Fruit fly (Drosophila melanogaster): Measurements from ENCODE around the gene CG15412.

CG15412 gene

dm6 chr2L:3353791-3354190, 21.7 kb downstream of the CG15412 start:
- TF ChIP-seq h (optimal IDR thresholded peaks at IDR 0.05) (no peak), insv (optimal IDR thresholded peaks at IDR 0.05) (no peak)

dm6 chr2L:3352927-3353326, 22.6 kb downstream of the CG15412 start:
- no peak for TF ChIP-seq ttk (optimal IDR thresholded peaks at IDR 0.05)
- TF ChIP-seq Myc (optimal IDR thresholded peaks at IDR 0.05): no peak
- TF ChIP-seq h (optimal IDR thresholded peaks at IDR 0.05): no peak
- no peak for TF ChIP-seq insv (optimal IDR thresholded peaks at IDR 0.05)
- TF ChIP-seq Sin3A (optimal IDR thresholded peaks at IDR 0.05): no peak
- no peak for TF ChIP-seq psq (optimal IDR thresholded peaks at IDR 0.05)

- TF ChIP-seq psq (optimal IDR thresholded peaks at IDR 0.05) (no peak), Sin3A (optimal IDR thresholded peaks at IDR 0.05) (no peak), insv (optimal IDR thresholded peaks at IDR 0.05) (no peak), ttk (optimal IDR thresholded peaks at IDR 0.05) (no peak), h (optimal IDR thresholded peaks at IDR 0.05) (no peak), Myc (optimal IDR thresholded peaks at IDR 0.05) (no peak)
Measured at dm6 chr2L:3351575-3352219, 23.8 kb downstream of the CG15412 start.

dm6 chr2L:3348146-3348747, 27.3 kb downstream of the CG15412 start:
- TF ChIP-seq insv (optimal IDR thresholded peaks at IDR 0.05): no peak
- no peak for TF ChIP-seq h (optimal IDR thresholded peaks at IDR 0.05)
- no peak for TF ChIP-seq Myc (optimal IDR thresholded peaks at IDR 0.05)
- no peak for TF ChIP-seq ttk (optimal IDR thresholded peaks at IDR 0.05)
- TF ChIP-seq Sin3A (optimal IDR thresholded peaks at IDR 0.05): no peak
- TF ChIP-seq psq (optimal IDR thresholded peaks at IDR 0.05): no peak

dm6 chr2L:3346483-3346839, 29.1 kb downstream of the CG15412 start:
- TF ChIP-seq h (optimal IDR thresholded peaks at IDR 0.05) (no peak), ttk (optimal IDR thresholded peaks at IDR 0.05) (no peak), Sin3A (optimal IDR thresholded peaks at IDR 0.05) (no peak), insv (optimal IDR thresholded peaks at IDR 0.05) (no peak), Myc (optimal IDR thresholded peaks at IDR 0.05) (no peak), psq (optimal IDR thresholded peaks at IDR 0.05) (no peak)

dm6 chr2L:3345763-3346482, 29.6 kb downstream of the CG15412 start:
- TF ChIP-seq ttk (optimal IDR thresholded peaks at IDR 0.05): no peak
- TF ChIP-seq Myc (optimal IDR thresholded peaks at IDR 0.05): no peak
- TF ChIP-seq Sin3A (optimal IDR thresholded peaks at IDR 0.05): no peak
- no peak for TF ChIP-seq psq (optimal IDR thresholded peaks at IDR 0.05)
- no peak for TF ChIP-seq insv (optimal IDR thresholded peaks at IDR 0.05)
- no peak for TF ChIP-seq h (optimal IDR thresholded peaks at IDR 0.05)

dm6 chr2L:3342369-3342768, 33.1 kb downstream of the CG15412 start:
- TF ChIP-seq insv (optimal IDR thresholded peaks at IDR 0.05) (no peak), ttk (optimal IDR thresholded peaks at IDR 0.05) (no peak), Sin3A (optimal IDR thresholded peaks at IDR 0.05) (no peak), h (optimal IDR thresholded peaks at IDR 0.05) (no peak), psq (optimal IDR thresholded peaks at IDR 0.05) (no peak), Myc (optimal IDR thresholded peaks at IDR 0.05) (no peak)

- TF ChIP-seq Sin3A (optimal IDR thresholded peaks at IDR 0.05) (no peak), Myc (optimal IDR thresholded peaks at IDR 0.05) (no peak), insv (optimal IDR thresholded peaks at IDR 0.05) (no peak), psq (optimal IDR thresholded peaks at IDR 0.05) (no peak), ttk (optimal IDR thresholded peaks at IDR 0.05) (no peak), h (optimal IDR thresholded peaks at IDR 0.05) (no peak)
Measured at dm6 chr2L:3341231-3341935, 34.1 kb downstream of the CG15412 start.

dm6 chr2L:3339420-3339819, 36.1 kb downstream of the CG15412 start:
- TF ChIP-seq Myc (optimal IDR thresholded peaks at IDR 0.05) (no peak), Sin3A (optimal IDR thresholded peaks at IDR 0.05) (no peak), psq (optimal IDR thresholded peaks at IDR 0.05) (no peak), insv (optimal IDR thresholded peaks at IDR 0.05) (no peak), h (optimal IDR thresholded peaks at IDR 0.05) (no peak), ttk (optimal IDR thresholded peaks at IDR 0.05) (no peak)

- no peak for TF ChIP-seq insv (optimal IDR thresholded peaks at IDR 0.05)
- no peak for TF ChIP-seq psq (optimal IDR thresholded peaks at IDR 0.05)
Measured at dm6 chr2L:3338566-3339215, 36.8 kb downstream of the CG15412 start.

dm6 chr2L:3332514-3332913, 43.0 kb downstream of the CG15412 start, which contains the start of gene CG15408:
Gene CG15408 (plus strand): TSS chr2L:3332814.
- no peak for TF ChIP-seq insv (optimal IDR thresholded peaks at IDR 0.05)
- no peak for TF ChIP-seq Sin3A (optimal IDR thresholded peaks at IDR 0.05)
- no peak for TF ChIP-seq psq (optimal IDR thresholded peaks at IDR 0.05)
- TF ChIP-seq Myc (optimal IDR thresholded peaks at IDR 0.05): no peak
- no peak for TF ChIP-seq h (optimal IDR thresholded peaks at IDR 0.05)
- no peak for TF ChIP-seq ttk (optimal IDR thresholded peaks at IDR 0.05)

dm6 chr2L:3330628-3331027, 44.9 kb downstream of the CG15412 start, which contains the start of gene CG3285:
Gene CG3285 (plus strand): TSS chr2L:3330928.
- TF ChIP-seq psq (optimal IDR thresholded peaks at IDR 0.05) (no peak), Sin3A (optimal IDR thresholded peaks at IDR 0.05) (no peak), Myc (optimal IDR thresholded peaks at IDR 0.05) (no peak), ttk (optimal IDR thresholded peaks at IDR 0.05) (no peak), insv (optimal IDR thresholded peaks at IDR 0.05) (no peak), h (optimal IDR thresholded peaks at IDR 0.05) (no peak)
